Worm (Caenorhabditis elegans) whole organism, L3 larva: Measurements from ENCODE around the gene ZK1010.10.

ENCODE experiments used
- R02D3.7 ChIP-seq: fragments of 150-350 bp; optimal IDR thresholded peaks from 2 replicates; lab custom pipeline; 2014; ENCODE audit warnings: missing biosample characterization, missing genetic modification characterization
- ZK546.5 ChIP-seq: sonication (generic microtip); optimal IDR thresholded peaks from 2 replicates; lab custom pipeline; 2017; ENCODE audit warnings: missing biosample characterization, missing genetic modification characterization
- aly-2 ChIP-seq: fragments of 150-350 bp; optimal IDR thresholded peaks from 2 replicates; lab custom pipeline; 2014; ENCODE audit warnings: missing biosample characterization, missing genetic modification characterization
- ama-1 ChIP-seq: fragments of 150-350 bp; optimal IDR thresholded peaks from 2 replicates; lab custom pipeline; 2018
- ceh-28 ChIP-seq: fragments of 150-350 bp; optimal IDR thresholded peaks from 2 replicates; lab custom pipeline; 2014; ENCODE audit warnings: missing biosample characterization, missing genetic modification reagents, missing genetic modification characterization
- ceh-82 ChIP-seq: fragments of 150-350 bp; optimal IDR thresholded peaks from 2 replicates; lab custom pipeline; 2014; ENCODE audit warnings: missing biosample characterization, missing genetic modification characterization
- daf-12 ChIP-seq: fragments of 150-350 bp; optimal IDR thresholded peaks from 2 replicates; lab custom pipeline; 2014; ENCODE audit warnings: missing biosample characterization, missing genetic modification reagents, missing genetic modification characterization
- egl-5 ChIP-seq: fragments of 150-350 bp; optimal IDR thresholded peaks from 2 replicates; lab custom pipeline; 2017; ENCODE audit warnings: missing biosample characterization, missing genetic modification reagents, missing genetic modification characterization, inconsistent platforms
- elt-1 ChIP-seq: fragments of 150-350 bp; optimal IDR thresholded peaks from 2 replicates; lab custom pipeline; 2014; ENCODE audit warnings: missing biosample characterization, missing genetic modification characterization
- elt-2 ChIP-seq: sonication (generic microtip); optimal IDR thresholded peaks from 2 replicates; lab custom pipeline; 2016; ENCODE audit warnings: missing genetic modification reagents, mild to moderate bottlenecking, missing genetic modification characterization, missing compliant biosample characterization
- hmg-11 ChIP-seq: sonication (generic microtip); optimal IDR thresholded peaks from 2 replicates; lab custom pipeline; 2016; ENCODE audit warnings: missing genetic modification characterization, missing compliant biosample characterization
- lin-15B ChIP-seq: fragments of 150-350 bp; optimal IDR thresholded peaks from 2 replicates; lab custom pipeline; 2014; ENCODE audit warnings: missing biosample characterization, missing genetic modification characterization
- lin-39 ChIP-seq: fragments of 150-350 bp; optimal IDR thresholded peaks from 2 replicates; lab custom pipeline; 2018; ENCODE audit warnings: missing biosample characterization, missing genetic modification reagents, missing genetic modification characterization
- lsy-12 ChIP-seq: sonication (generic microtip); optimal IDR thresholded peaks from 2 replicates; lab custom pipeline; 2016; ENCODE audit warnings: mild to moderate bottlenecking, missing genetic modification characterization, missing compliant biosample characterization
- mdl-1 ChIP-seq: fragments of 150-350 bp; optimal IDR thresholded peaks from 2 replicates; lab custom pipeline; 2014; ENCODE audit warnings: missing biosample characterization, missing genetic modification characterization
- nfya-1 ChIP-seq: sonication (generic microtip); optimal IDR thresholded peaks from 2 replicates; lab custom pipeline; 2017; ENCODE audit warnings: missing genetic modification characterization, mild to moderate bottlenecking, missing compliant biosample characterization, antibody characterized with exemption, moderate library complexity; ENCODE audit not compliant: insufficient read depth
- nhr-12 ChIP-seq: fragments of 150-350 bp; optimal IDR thresholded peaks from 2 replicates; lab custom pipeline; 2014; ENCODE audit warnings: missing biosample characterization, missing genetic modification characterization
- nhr-23 ChIP-seq: fragments of 150-350 bp; optimal IDR thresholded peaks from 2 replicates; lab custom pipeline; 2014; ENCODE audit warnings: missing biosample characterization, missing genetic modification reagents, missing genetic modification characterization
- nhr-237 ChIP-seq: fragments of 150-350 bp; optimal IDR thresholded peaks from 2 replicates; lab custom pipeline; 2014; ENCODE audit warnings: missing biosample characterization, missing genetic modification characterization
- nhr-25 ChIP-seq: sonication (generic microtip); optimal IDR thresholded peaks from 2 replicates; lab custom pipeline; 2017; ENCODE audit warnings: missing biosample characterization, missing genetic modification characterization
- nhr-28 ChIP-seq: fragments of 150-350 bp; optimal IDR thresholded peaks from 2 replicates; lab custom pipeline; 2014; ENCODE audit warnings: missing biosample characterization, missing genetic modification characterization
- nhr-43 ChIP-seq: sonication (generic microtip); optimal IDR thresholded peaks from 2 replicates; lab custom pipeline; 2016; ENCODE audit warnings: mild to moderate bottlenecking, missing genetic modification characterization, missing compliant biosample characterization; ENCODE audit not compliant: poor library complexity, severe bottlenecking
- nhr-67 ChIP-seq: fragments of 150-350 bp; optimal IDR thresholded peaks from 2 replicates; lab custom pipeline; 2014; ENCODE audit warnings: missing biosample characterization, missing genetic modification characterization
- nhr-76 ChIP-seq: fragments of 150-350 bp; sonication (generic microtip); optimal IDR thresholded peaks from 5 replicates; lab custom pipeline; 2014; ENCODE audit warnings: missing biosample characterization, missing genetic modification characterization
- pha-4 ChIP-seq: fragments of 150-350 bp; optimal IDR thresholded peaks from 2 replicates; lab custom pipeline; 2014; ENCODE audit warnings: missing biosample characterization, missing genetic modification reagents, missing genetic modification characterization
- pqm-1 ChIP-seq: fragments of 150-350 bp; optimal IDR thresholded peaks from 2 replicates; lab custom pipeline; 2017; ENCODE audit warnings: missing biosample characterization, missing genetic modification characterization, inconsistent platforms
- sea-2 ChIP-seq: fragments of 150-350 bp; sonication (generic microtip); optimal IDR thresholded peaks from 4 replicates; lab custom pipeline; 2014; ENCODE audit warnings: missing biosample characterization, missing genetic modification reagents, missing genetic modification characterization
- snpc-4 ChIP-seq: fragments of 150-350 bp; optimal IDR thresholded peaks from 2 replicates; lab custom pipeline; 2014; ENCODE audit warnings: missing biosample characterization, missing genetic modification characterization
- unc-62 ChIP-seq: fragments of 150-350 bp; sonication (generic microtip); optimal IDR thresholded peaks from 4 replicates; lab custom pipeline; 2014; ENCODE audit warnings: missing biosample characterization, missing genetic modification reagents, missing genetic modification characterization
- zag-1 ChIP-seq: fragments of 150-350 bp; optimal IDR thresholded peaks from 2 replicates; lab custom pipeline; 2014; ENCODE audit warnings: missing biosample characterization, missing genetic modification characterization
- ztf-11 ChIP-seq: fragments of 150-350 bp; optimal IDR thresholded peaks from 2 replicates; lab custom pipeline; 2014; ENCODE audit warnings: missing biosample characterization, missing genetic modification characterization

ZK1010.10 gene

ce11 chrIII:13018619-13019018 lies 16.4 kb downstream of the ZK1010.10 start, which contains the start of gene col-98:
col-98 (plus strand) TSS chrIII:13019008.
- peak; percentile 41 for TF ChIP-seq nhr-23 (tag; lab: Kevin White, UChicago)
- no peak for TF ChIP-seq aly-2 (tag; lab: Kevin White, UChicago)

DNA sequence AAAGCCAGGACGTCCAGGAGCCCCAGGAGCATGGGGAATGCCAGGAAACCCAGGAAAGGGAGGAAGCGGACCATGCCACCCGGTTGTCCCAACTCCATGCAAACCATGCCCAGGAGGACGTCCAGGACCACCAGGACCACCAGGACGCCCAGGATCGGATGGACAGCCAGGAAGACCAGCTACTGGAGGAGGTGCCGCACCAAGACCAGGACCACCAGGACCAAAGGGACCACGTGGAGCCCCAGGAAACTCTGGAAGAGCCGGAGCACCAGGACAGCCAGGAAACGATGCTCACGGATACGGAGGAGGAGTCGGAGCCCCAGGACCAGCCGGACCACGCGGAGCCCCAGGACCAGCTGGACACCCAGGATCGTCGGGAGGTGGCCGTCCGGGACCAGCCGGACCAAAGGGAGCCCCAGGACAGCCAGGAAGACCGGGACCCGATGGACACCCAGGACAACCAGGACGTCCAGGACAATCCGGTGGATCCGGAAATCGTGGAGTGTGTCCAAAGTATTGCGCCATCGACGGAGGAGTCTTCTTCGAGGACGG lies 17.4 kb downstream of the ZK1010.10 start:
- TF ChIP-seq daf-12 (tag; lab: Kevin White, UChicago): no peak
- no peak for TF ChIP-seq snpc-4 (tag; lab: Kevin White, UChicago)
- TF ChIP-seq nhr-76: no peak
- no peak for TF ChIP-seq nfya-1
- TF ChIP-seq ceh-28 (tag; lab: Kevin White, UChicago): no peak
- no peak for TF ChIP-seq pha-4 (tag; lab: Kevin White, UChicago)
- no peak for TF ChIP-seq sea-2

DNA sequence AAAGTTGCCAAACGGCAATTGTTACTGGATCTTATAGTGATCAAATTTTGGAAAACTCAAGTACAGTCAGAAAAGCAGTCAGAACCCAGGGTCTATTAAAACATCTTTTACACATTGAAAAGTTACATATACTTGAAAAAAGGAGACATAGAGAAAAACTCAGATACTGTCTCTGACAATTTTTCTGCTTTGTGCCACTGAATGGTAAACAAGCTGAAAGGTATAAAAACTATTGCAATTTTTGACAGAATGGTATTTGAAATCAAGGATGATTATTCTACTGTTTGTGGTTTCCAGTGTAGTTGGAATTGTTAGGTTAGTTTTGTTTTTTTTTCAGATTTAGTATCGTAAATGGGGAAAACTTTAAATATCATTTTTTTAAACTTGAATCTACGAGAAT lies 18.6 kb downstream of the ZK1010.10 start, which contains the start of gene cyp-13A11:
TSS of gene cyp-13A11 (plus strand) at position 266 of the 400 bp plus-strand sequence.
- TF ChIP-seq hmg-11 (no peak), lin-15B (tag; lab: Kevin White, UChicago) (no peak), zag-1 (tag; lab: Kevin White, UChicago) (no peak), R02D3.7 (tag; lab: Kevin White, UChicago) (no peak), daf-12 (tag; lab: Kevin White, UChicago) (no peak), nhr-43 (tag; lab: Kevin White, UChicago) (no peak), ZK546.5 (tag; lab: Kevin White, UChicago) (no peak), ztf-11 (tag; lab: Kevin White, UChicago) (no peak)

ce11 chrIII:13024281-13024680 lies 22.1 kb downstream of the ZK1010.10 start, which contains the start of gene cyp-13A12:
cyp-13A12 (plus strand) TSS chrIII:13024547.
- TF ChIP-seq pqm-1 (tag; lab: Kevin White, UChicago) (peak; percentile 59), elt-2 (peak; percentile 46), pha-4 (tag; lab: Kevin White, UChicago) (peak; percentile 7), lin-39 (tag; lab: Kevin White, UChicago) (no peak)

ce11 chrIII:13027949-13028348 lies 25.8 kb downstream of the ZK1010.10 start:
- TF ChIP-seq nhr-25 (no peak), ceh-28 (tag; lab: Kevin White, UChicago) (no peak), ZK546.5 (tag; lab: Kevin White, UChicago) (no peak), R02D3.7 (tag; lab: Kevin White, UChicago) (no peak), nhr-67 (tag; lab: Kevin White, UChicago) (no peak), nhr-28 (no peak), ceh-82 (no peak), ama-1 (lab: Kevin White, UChicago) (no peak), nhr-76 (no peak), unc-62 (GFP tag; lab: Kevin White, UChicago) (no peak), nhr-237 (no peak)
- TF ChIP-seq, all 47 proteins: peak for 0

- TF ChIP-seq egl-5 (tag; lab: Kevin White, UChicago): no peak
- TF ChIP-seq nhr-43 (tag; lab: Kevin White, UChicago): no peak
- no peak for TF ChIP-seq R02D3.7 (tag; lab: Kevin White, UChicago)
- no peak for TF ChIP-seq snpc-4 (tag; lab: Kevin White, UChicago)
- no peak for TF ChIP-seq nhr-12 (tag; lab: Kevin White, UChicago)
- no peak for TF ChIP-seq mdl-1
- TF ChIP-seq ztf-11 (tag; lab: Kevin White, UChicago): no peak
- no peak for TF ChIP-seq elt-1 (tag; lab: Kevin White, UChicago)
- no peak for TF ChIP-seq lsy-12 (tag; lab: Kevin White, UChicago)
- no peak for TF ChIP-seq aly-2 (tag; lab: Kevin White, UChicago)
- no peak for TF ChIP-seq nfya-1
- TF ChIP-seq ceh-82: no peak
- TF ChIP-seq, all 47 proteins: peak for 0
These were observed 27.4 kb downstream of the ZK1010.10 start, which contains the start of gene F14F7.4 for ce11 chrIII:13029608-13030007. F14F7.4 (minus strand) TSS chrIII:13029708.
